Fruit fly (Drosophila melanogaster) Kc167 (cell line): ENCODE data around the gene CG43233.

Experiments
- Myc ChIP-seq: fragments of >200 bp; optimal IDR thresholded peaks from 2 replicates; lab custom pipeline; 2017; ENCODE audit warnings: missing external identifiers
- insv ChIP-seq: fragments of >200 bp; optimal IDR thresholded peaks from 3 replicates; lab custom pipeline; 2018; ENCODE audit warnings: missing external identifiers
- psq ChIP-seq: fragments of >200 bp; optimal IDR thresholded peaks from 2 replicates; lab custom pipeline; 2017; ENCODE audit warnings: missing external identifiers

- no peak for TF ChIP-seq insv (lab: Kevin White, UChicago)
- TF ChIP-seq Myc (lab: Kevin White, UChicago): no peak
- TF ChIP-seq psq (lab: Kevin White, UChicago): no peak
Observed at dm6 chr2L:20494423-20495052, 21.4 kb upstream of the CG43233 start, which contains the start of gene CG34007.
